Worm (Caenorhabditis elegans) whole organism, mixed stage, embryonic: ENCODE measurements around the gene chdh-1.

ENCODE experiments used
- bed-3 ChIP-seq: fragments of 200-800 bp; sonication (Bioruptor generic); optimal IDR thresholded peaks from 3 replicates; lab custom pipeline; 2018; ENCODE audit warnings: mild to moderate bottlenecking, missing genetic modification characterization, moderate library complexity, missing compliant biosample characterization
- blmp-1 ChIP-seq: fragments of 150-350 bp; optimal IDR thresholded peaks from 2 replicates; lab custom pipeline; 2014; ENCODE audit warnings: missing biosample characterization, missing genetic modification characterization
- ceh-39 ChIP-seq: fragments of 150-350 bp; optimal IDR thresholded peaks from 2 replicates; lab custom pipeline; 2014; ENCODE audit warnings: missing biosample characterization, missing genetic modification characterization
- ceh-83 ChIP-seq: fragments of 200-800 bp; sonication (Bioruptor generic); optimal IDR thresholded peaks from 2 replicates; lab custom pipeline; 2018; ENCODE audit warnings: mild to moderate bottlenecking, missing genetic modification characterization, missing compliant biosample characterization
- cnd-1 ChIP-seq: fragments of 200-800 bp; sonication (Bioruptor generic); optimal IDR thresholded peaks from 2 replicates; lab custom pipeline; 2018; ENCODE audit warnings: mild to moderate bottlenecking, missing genetic modification characterization, missing compliant biosample characterization
- drap-1 ChIP-seq: fragments of 200-800 bp; sonication (Bioruptor generic); optimal IDR thresholded peaks from 3 replicates; lab custom pipeline; 2018; ENCODE audit warnings: mild to moderate bottlenecking, missing genetic modification characterization, missing compliant biosample characterization
- elt-1 ChIP-seq: sonication (generic microtip); optimal IDR thresholded peaks from 2 replicates; lab custom pipeline; 2017; ENCODE audit warnings: missing genetic modification characterization, mild to moderate bottlenecking, missing compliant biosample characterization, antibody characterized with exemption, moderate library complexity, borderline replicate concordance; ENCODE audit not compliant: insufficient read depth
- elt-3 ChIP-seq: fragments of 150-350 bp; optimal IDR thresholded peaks from 2 replicates; lab custom pipeline; 2014; ENCODE audit warnings: missing biosample characterization, missing genetic modification characterization
- flh-1 ChIP-seq: fragments of 200-800 bp; sonication (Bioruptor generic); optimal IDR thresholded peaks from 2 replicates; lab custom pipeline; 2018; ENCODE audit warnings: mild to moderate bottlenecking, missing genetic modification characterization, moderate library complexity, missing compliant biosample characterization
- ham-2 ChIP-seq: fragments of 200-800 bp; sonication (Bioruptor generic); optimal IDR thresholded peaks from 2 replicates; lab custom pipeline; 2018; ENCODE audit warnings: mild to moderate bottlenecking, missing genetic modification characterization, missing compliant biosample characterization
- hlh-1 ChIP-seq: fragments of 150-350 bp; optimal IDR thresholded peaks from 2 replicates; lab custom pipeline; 2014; ENCODE audit warnings: missing biosample characterization, missing genetic modification reagents, missing genetic modification characterization
- lin-32 ChIP-seq: fragments of 200-800 bp; sonication (Bioruptor generic); optimal IDR thresholded peaks from 2 replicates; lab custom pipeline; 2018; ENCODE audit warnings: mild to moderate bottlenecking, missing genetic modification characterization, missing compliant biosample characterization
- lsy-2 ChIP-seq: fragments of 150-350 bp; optimal IDR thresholded peaks from 2 replicates; lab custom pipeline; 2014; ENCODE audit warnings: missing biosample characterization, missing genetic modification characterization
- mab-5 ChIP-seq: fragments of 150-350 bp; optimal IDR thresholded peaks from 2 replicates; lab custom pipeline; 2014; ENCODE audit warnings: missing biosample characterization, missing genetic modification characterization
- mep-1 ChIP-seq: fragments of 150-350 bp; optimal IDR thresholded peaks from 2 replicates; lab custom pipeline; 2017; ENCODE audit warnings: missing biosample characterization, missing genetic modification reagents, missing genetic modification characterization, inconsistent platforms
- mls-2 ChIP-seq: sonication (generic microtip); optimal IDR thresholded peaks from 2 replicates; lab custom pipeline; 2016; ENCODE audit warnings: mild to moderate bottlenecking, missing genetic modification characterization, moderate library complexity, missing compliant biosample characterization
- nhr-2 ChIP-seq: fragments of 150-350 bp; optimal IDR thresholded peaks from 2 replicates; lab custom pipeline; 2014; ENCODE audit warnings: missing biosample characterization, missing genetic modification characterization
- nhr-237 ChIP-seq: fragments of 150-350 bp; optimal IDR thresholded peaks from 2 replicates; lab custom pipeline; 2014; ENCODE audit warnings: missing biosample characterization, missing genetic modification characterization
- nhr-28 ChIP-seq: fragments of 150-350 bp; optimal IDR thresholded peaks from 2 replicates; lab custom pipeline; 2014; ENCODE audit warnings: missing biosample characterization, missing genetic modification characterization
- nhr-76 ChIP-seq: sonication (generic microtip); optimal IDR thresholded peaks from 2 replicates; lab custom pipeline; 2017; ENCODE audit warnings: missing biosample characterization, missing genetic modification characterization
- pha-4 ChIP-seq: fragments of 150-350 bp; optimal IDR thresholded peaks from 2 replicates; lab custom pipeline; 2018; ENCODE audit warnings: missing biosample characterization, missing genetic modification reagents, missing genetic modification characterization
- sem-2 ChIP-seq: fragments of 200-800 bp; sonication (Bioruptor generic); optimal IDR thresholded peaks from 2 replicates; lab custom pipeline; 2018; ENCODE audit warnings: mild to moderate bottlenecking, missing genetic modification characterization, missing compliant biosample characterization
- snpc-4 ChIP-seq: fragments of 150-350 bp; optimal IDR thresholded peaks from 2 replicates; lab custom pipeline; 2014; ENCODE audit warnings: missing biosample characterization, missing genetic modification characterization
- unc-120 ChIP-seq: sonication (generic microtip); optimal IDR thresholded peaks from 2 replicates; lab custom pipeline; 2017; ENCODE audit warnings: missing genetic modification characterization, missing compliant biosample characterization; ENCODE audit not compliant: poor library complexity, severe bottlenecking
- unc-39 ChIP-seq: fragments of 150-350 bp; optimal IDR thresholded peaks from 2 replicates; lab custom pipeline; 2014; ENCODE audit warnings: missing biosample characterization, missing genetic modification characterization
- unc-62 ChIP-seq: fragments of 150-350 bp; optimal IDR thresholded peaks from 2 replicates; lab custom pipeline; 2014; ENCODE audit warnings: missing biosample characterization, missing genetic modification reagents, missing genetic modification characterization
- zip-8 ChIP-seq: fragments of 150-350 bp; optimal IDR thresholded peaks from 2 replicates; lab custom pipeline; 2014; ENCODE audit warnings: missing biosample characterization, missing genetic modification characterization
- ztf-11 ChIP-seq: fragments of 150-350 bp; optimal IDR thresholded peaks from 2 replicates; lab custom pipeline; 2014; ENCODE audit warnings: missing biosample characterization, missing genetic modification characterization

chdh-1 gene

DNA sequence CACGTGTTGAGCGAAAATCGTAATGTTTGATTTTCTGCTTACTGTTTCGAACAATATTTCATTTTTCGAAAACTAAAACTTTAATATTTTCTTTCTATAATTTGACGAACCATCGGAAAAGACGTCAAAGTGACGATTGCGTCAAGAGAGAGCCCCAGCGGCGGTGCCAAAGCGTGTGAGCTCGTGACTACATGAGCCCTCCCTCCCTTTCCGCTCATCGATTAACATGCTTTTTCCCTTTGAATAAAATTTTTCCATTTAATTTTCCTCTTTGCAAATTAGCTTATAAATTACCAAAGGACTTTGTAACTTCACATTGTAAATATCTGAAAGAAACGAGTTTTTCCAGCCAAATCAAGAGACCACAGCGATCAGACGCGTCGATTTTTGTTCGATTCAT is 44.2 kb upstream of the chdh-1 start:
- TF ChIP-seq nhr-76 (tag; lab: Kevin White, UChicago) (no peak), ceh-83 (no peak), lsy-2 (tag; lab: Kevin White, UChicago) (no peak), nhr-2 (tag; lab: Kevin White, UChicago) (no peak), blmp-1 (tag; lab: Kevin White, UChicago) (no peak), unc-39 (tag; lab: Kevin White, UChicago) (no peak), mab-5 (tag; lab: Kevin White, UChicago) (no peak), lin-32 (GFP tag; lab: Kevin White, UChicago) (no peak), cnd-1 (no peak), pha-4 (tag; lab: Kevin White, UChicago) (no peak), sem-2 (no peak), drap-1 (GFP tag; lab: Kevin White, UChicago) (no peak), ham-2 (GFP tag; lab: Kevin White, UChicago) (no peak), nhr-237 (tag; lab: Kevin White, UChicago) (no peak), elt-1 (no peak), flh-1 (no peak), snpc-4 (tag; lab: Kevin White, UChicago) (no peak), hlh-1 (tag; lab: Kevin White, UChicago) (no peak), zip-8 (tag; lab: Kevin White, UChicago) (no peak), mep-1 (no peak)

- TF ChIP-seq nhr-2 (tag; lab: Kevin White, UChicago) (no peak), snpc-4 (tag; lab: Kevin White, UChicago) (no peak), drap-1 (GFP tag; lab: Kevin White, UChicago) (no peak), nhr-237 (tag; lab: Kevin White, UChicago) (no peak), bed-3 (GFP tag; lab: Kevin White, UChicago) (no peak), hlh-1 (tag; lab: Kevin White, UChicago) (no peak), mep-1 (no peak), mls-2 (tag; lab: Kevin White, UChicago) (no peak), unc-120 (tag; lab: Kevin White, UChicago) (no peak), cnd-1 (no peak), unc-39 (tag; lab: Kevin White, UChicago) (no peak), unc-62 (GFP tag; lab: Kevin White, UChicago) (no peak), zip-8 (tag; lab: Kevin White, UChicago) (no peak), ceh-83 (no peak), flh-1 (no peak), ceh-39 (no peak)
These were observed 43.5 kb upstream of the chdh-1 start for ce11 chrII:8742006-8742847.

DNA sequence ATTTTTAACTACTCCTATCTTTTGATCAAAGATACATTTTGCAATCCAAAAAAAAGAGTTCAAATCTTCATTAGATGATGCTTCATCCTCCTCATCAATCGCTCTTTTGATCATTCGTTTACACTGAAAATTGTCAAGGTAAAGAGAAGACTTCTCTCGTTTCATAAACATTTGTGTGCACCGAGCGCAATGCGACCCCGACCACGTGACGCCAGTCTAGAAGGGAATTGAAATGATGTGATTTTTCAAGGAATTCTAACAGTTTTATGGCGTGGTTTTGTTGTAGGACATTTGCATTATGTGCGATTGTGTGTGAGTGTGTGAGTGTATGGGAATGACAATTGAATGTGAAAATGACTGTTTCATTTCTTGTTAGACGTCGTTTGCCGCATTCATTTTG is 42.5 kb upstream of the chdh-1 start:
- TF ChIP-seq hlh-1 (tag; lab: Kevin White, UChicago) = peak; percentile 19
- TF ChIP-seq nhr-28 (tag; lab: Kevin White, UChicago) = no peak

- TF ChIP-seq ceh-39 (no peak), nhr-237 (tag; lab: Kevin White, UChicago) (peak; percentile 14)
These were observed 41.7 kb upstream of the chdh-1 start for ce11 chrII:8740326-8740949.

DNA sequence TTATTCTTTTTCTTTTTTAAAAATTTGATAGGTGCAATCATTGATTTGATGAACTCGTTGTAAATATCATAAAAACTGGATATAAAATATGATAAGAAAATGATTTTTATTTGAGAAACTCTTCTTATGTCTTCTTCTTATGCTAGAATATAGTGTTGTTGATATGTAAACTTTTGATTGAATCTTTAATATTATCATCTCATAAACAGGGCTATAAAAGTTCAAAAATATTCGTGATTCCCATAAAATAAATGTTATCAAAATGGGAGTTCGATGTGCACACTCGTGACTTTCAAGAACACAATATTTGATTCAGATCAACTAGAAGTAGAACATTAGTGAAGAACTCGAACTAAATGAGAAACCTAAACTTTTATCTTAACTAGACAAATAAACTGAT is 40.2 kb upstream of the chdh-1 start:
- TF ChIP-seq ztf-11 (tag; lab: Kevin White, UChicago) = no peak
- TF ChIP-seq pha-4 (tag; lab: Kevin White, UChicago) = no peak

ce11 chrII:8738244-8738643 is 39.5 kb upstream of the chdh-1 start:
- no peak for TF ChIP-seq elt-3 (tag; lab: Kevin White, UChicago)
- TF ChIP-seq bed-3 (GFP tag; lab: Kevin White, UChicago) = no peak
- TF ChIP-seq, all 35 proteins: peak for 0
